Worm (Caenorhabditis elegans): ENCODE results near the gene F43C11.11.

DNA sequence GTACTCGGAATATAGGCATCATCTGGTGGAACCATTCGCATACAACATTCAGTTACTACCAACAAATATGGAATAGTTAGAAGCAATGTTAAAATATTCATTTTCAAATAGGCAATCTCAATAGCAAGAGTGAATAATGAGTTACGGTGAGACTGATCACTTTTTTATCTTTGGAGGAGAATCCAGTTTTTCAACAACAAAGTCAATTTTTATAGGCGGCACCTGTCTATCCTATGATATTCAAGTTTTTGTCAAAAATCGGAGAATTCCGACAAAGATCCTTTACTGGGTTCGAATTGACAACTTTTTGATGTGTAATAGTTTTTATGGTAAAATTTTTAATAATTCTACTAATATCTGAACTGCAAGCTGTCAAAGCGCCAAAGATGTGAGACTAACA, 30.2 kb upstream of the F43C11.11 start, which contains the start of gene F16G10.11:
- TF ChIP-seq him-1 (tag; optimal IDR thresholded peaks at IDR 0.05) (no peak), W03F9.2 (tag; optimal IDR thresholded peaks at IDR 0.05) (no peak), dao-5 (tag; optimal IDR thresholded peaks at IDR 0.05) (no peak)
